Worm (Caenorhabditis elegans) whole organism, L1 larva: ENCODE measurements around the gene usip-1.

ENCODE experiments used
- C16A3.4 ChIP-seq: fragments of 150-350 bp; optimal IDR thresholded peaks from 2 replicates; lab custom pipeline; 2014; ENCODE audit warnings: missing biosample characterization, missing genetic modification characterization
- F16B12.6 ChIP-seq: fragments of 150-350 bp; optimal IDR thresholded peaks from 2 replicates; lab custom pipeline; 2014; ENCODE audit warnings: missing biosample characterization, missing genetic modification characterization
- alr-1 ChIP-seq: fragments of 200-800 bp; sonication (Bioruptor generic); optimal IDR thresholded peaks from 2 replicates; lab custom pipeline; 2018; ENCODE audit warnings: borderline replicate concordance, mild to moderate bottlenecking, missing genetic modification characterization, missing compliant biosample characterization
- blmp-1 ChIP-seq: fragments of 150-350 bp; optimal IDR thresholded peaks from 2 replicates; lab custom pipeline; 2014; ENCODE audit warnings: missing biosample characterization, missing genetic modification characterization
- ceh-8 ChIP-seq: fragments of 200-800 bp; sonication (Bioruptor generic); optimal IDR thresholded peaks from 2 replicates; lab custom pipeline; 2018; ENCODE audit warnings: mild to moderate bottlenecking, missing genetic modification characterization, moderate library complexity, missing compliant biosample characterization
- ceh-82 ChIP-seq, 3 experiments: fragments of 150-350 bp in 1 of 3; sonication (generic microtip) in 2 of 3; optimal IDR thresholded peaks; 2 replicates each; lab custom pipeline; 2014 to 2017; ENCODE audit warnings: missing biosample characterization in 3 of 3, missing genetic modification characterization in 3 of 3
- ceh-88 ChIP-seq: fragments of 200-800 bp; sonication (Bioruptor generic); IDR thresholded peaks from 2 replicates; pipeline ENCODE4 v1.3.6; 2022; ENCODE audit warnings: missing genetic modification characterization, missing compliant biosample characterization
- ceh-90 ChIP-seq: sonication (generic microtip); optimal IDR thresholded peaks from 2 replicates; lab custom pipeline; 2016; ENCODE audit warnings: missing genetic modification characterization, missing compliant biosample characterization
- dpl-1 ChIP-seq, 3 experiments: fragments of 150-350 bp in 2 of 3; sonication (generic microtip) in 1 of 3; optimal IDR thresholded peaks; 2 replicates each; lab custom pipeline; 2014 to 2017; ENCODE audit warnings: missing biosample characterization in 3 of 3, missing genetic modification characterization in 3 of 3, missing genetic modification reagents in 3 of 3
- dsc-1 ChIP-seq: sonication (generic microtip); optimal IDR thresholded peaks from 2 replicates; lab custom pipeline; 2016; ENCODE audit warnings: mild to moderate bottlenecking, missing genetic modification characterization, missing compliant biosample characterization
- efl-1 ChIP-seq, 4 experiments: fragments of 150-350 bp; optimal IDR thresholded peaks in 3 of 4; peaks in 1 of 4; 1 replicate in 1 of 4; 2 replicates in 3 of 4; lab custom pipeline; 2014; ENCODE audit warnings: missing biosample characterization in 2 of 4, missing genetic modification characterization in 2 of 4, missing genetic modification reagents in 2 of 4
- elt-2 ChIP-seq: sonication (generic microtip); optimal IDR thresholded peaks from 2 replicates; lab custom pipeline; 2016; ENCODE audit warnings: missing genetic modification characterization, mild to moderate bottlenecking, inconsistent platforms, missing compliant biosample characterization, missing genetic modification reagents
- fkh-4 ChIP-seq: sonication (generic microtip); optimal IDR thresholded peaks from 2 replicates; lab custom pipeline; 2016; ENCODE audit warnings: missing compliant biosample characterization, missing genetic modification characterization, borderline replicate concordance
- hlh-17 ChIP-seq: fragments of 200-800 bp; sonication (Bioruptor generic); optimal IDR thresholded peaks from 2 replicates; lab custom pipeline; 2018; ENCODE audit warnings: missing genetic modification characterization, mild to moderate bottlenecking, missing compliant biosample characterization, moderate library complexity, borderline replicate concordance
- hlh-4 ChIP-seq: sonication (generic microtip); optimal IDR thresholded peaks from 2 replicates; lab custom pipeline; 2016; ENCODE audit warnings: mild to moderate bottlenecking, missing genetic modification characterization, missing compliant biosample characterization
- hpl-2 ChIP-seq: fragments of 150-350 bp; optimal IDR thresholded peaks from 2 replicates; lab custom pipeline; 2014; ENCODE audit warnings: missing biosample characterization, missing genetic modification reagents, missing genetic modification characterization
- irx-1 ChIP-seq: sonication (generic microtip); optimal IDR thresholded peaks from 2 replicates; lab custom pipeline; 2016; ENCODE audit warnings: missing genetic modification characterization, missing compliant biosample characterization
- isw-1 ChIP-seq: fragments of 200-800 bp; sonication (Bioruptor generic); IDR thresholded peaks from 2 replicates; pipeline ENCODE4 v1.3.6; 2022; ENCODE audit warnings: missing genetic modification characterization, missing compliant biosample characterization
- lin-13 ChIP-seq: fragments of 150-350 bp; optimal IDR thresholded peaks from 2 replicates; lab custom pipeline; 2014; ENCODE audit warnings: missing biosample characterization, missing genetic modification reagents, missing genetic modification characterization
- lin-15B ChIP-seq: fragments of 150-350 bp; sonication (generic microtip); optimal IDR thresholded peaks from 3 replicates; lab custom pipeline; 2014; ENCODE audit warnings: missing biosample characterization, missing genetic modification characterization
- lin-35 ChIP-seq, 2 experiments: fragments of 150-350 bp; optimal IDR thresholded peaks; 2 replicates each; lab custom pipeline; 2014; ENCODE audit warnings: missing biosample characterization in 2 of 2, missing genetic modification characterization in 2 of 2, missing genetic modification reagents in 2 of 2
- lsy-2 ChIP-seq, 2 experiments: fragments of 150-350 bp; optimal IDR thresholded peaks; 2 replicates each; lab custom pipeline; 2014; ENCODE audit warnings: missing biosample characterization in 2 of 2, missing genetic modification characterization in 2 of 2
- mdl-1 ChIP-seq, 2 experiments: fragments of 150-350 bp; optimal IDR thresholded peaks; 2 replicates each; lab custom pipeline; 2014 to 2017; ENCODE audit warnings: missing biosample characterization in 2 of 2, missing genetic modification characterization in 2 of 2, inconsistent platforms in 1 of 2
- mep-1 ChIP-seq: fragments of 150-350 bp; optimal IDR thresholded peaks from 2 replicates; lab custom pipeline; 2014; ENCODE audit warnings: missing biosample characterization, missing genetic modification characterization
- nhr-19 ChIP-seq: fragments of 200-800 bp; sonication (Bioruptor generic); conservative IDR thresholded peaks from 2 replicates; pipeline ENCODE4 v1.3.6; 2022; ENCODE audit warnings: missing genetic modification characterization, missing compliant biosample characterization
- nhr-20 ChIP-seq: sonication (generic microtip); optimal IDR thresholded peaks from 2 replicates; lab custom pipeline; 2016; ENCODE audit warnings: mild to moderate bottlenecking, missing genetic modification characterization, missing compliant biosample characterization
- nhr-47 ChIP-seq: sonication (generic microtip); optimal IDR thresholded peaks from 2 replicates; lab custom pipeline; 2016; ENCODE audit warnings: mild to moderate bottlenecking, missing genetic modification characterization, moderate library complexity, missing compliant biosample characterization
- nhr-71 ChIP-seq: sonication (generic microtip); optimal IDR thresholded peaks from 2 replicates; lab custom pipeline; 2016; ENCODE audit warnings: mild to moderate bottlenecking, missing genetic modification characterization, moderate library complexity, missing compliant biosample characterization
- nhr-77 ChIP-seq: fragments of 150-350 bp; optimal IDR thresholded peaks from 2 replicates; lab custom pipeline; 2014; ENCODE audit warnings: missing biosample characterization, missing genetic modification characterization
- nhr-84 ChIP-seq: sonication (generic microtip); optimal IDR thresholded peaks from 2 replicates; lab custom pipeline; 2017; ENCODE audit warnings: missing biosample characterization, missing genetic modification characterization
- nhr-85 ChIP-seq: sonication (generic microtip); peaks from one replicate; lab custom pipeline; 2016; ENCODE audit warnings: missing genetic modification characterization, inconsistent platforms, missing compliant biosample characterization
- nhr-90 ChIP-seq: sonication (generic microtip); optimal IDR thresholded peaks from 2 replicates; lab custom pipeline; 2016; ENCODE audit warnings: mild to moderate bottlenecking, missing genetic modification characterization, missing compliant biosample characterization; ENCODE audit not compliant: poor library complexity
- rnt-1 ChIP-seq: sonication (generic microtip); optimal IDR thresholded peaks from 2 replicates; lab custom pipeline; 2016; ENCODE audit warnings: mild to moderate bottlenecking, missing genetic modification characterization, moderate library complexity, missing compliant biosample characterization
- skn-1 ChIP-seq: fragments of 150-350 bp; optimal IDR thresholded peaks from 2 replicates; lab custom pipeline; 2014; ENCODE audit warnings: missing biosample characterization, missing genetic modification characterization
- snpc-4 ChIP-seq: fragments of 150-350 bp; optimal IDR thresholded peaks from 2 replicates; lab custom pipeline; 2014; ENCODE audit warnings: missing biosample characterization, missing genetic modification characterization
- snu-23 ChIP-seq: sonication (generic microtip); optimal IDR thresholded peaks from 2 replicates; lab custom pipeline; 2016; ENCODE audit warnings: missing genetic modification characterization, missing compliant biosample characterization
- sup-37 ChIP-seq: fragments of 200-800 bp; sonication (Bioruptor generic); optimal IDR thresholded peaks from 2 replicates; lab custom pipeline; 2018; ENCODE audit warnings: mild to moderate bottlenecking, missing genetic modification characterization, missing compliant biosample characterization
- swsn-7 ChIP-seq: sonication (generic microtip); optimal IDR thresholded peaks from 2 replicates; lab custom pipeline; 2016; ENCODE audit warnings: missing genetic modification characterization, missing compliant biosample characterization
- tbx-2 ChIP-seq: sonication (generic microtip); optimal IDR thresholded peaks from 2 replicates; lab custom pipeline; 2016; ENCODE audit warnings: missing genetic modification characterization, missing compliant biosample characterization
- unc-30 ChIP-seq: sonication (generic microtip); optimal IDR thresholded peaks from 2 replicates; lab custom pipeline; 2017; ENCODE audit warnings: missing biosample characterization, missing genetic modification characterization
- unc-62 ChIP-seq: fragments of 150-350 bp; optimal IDR thresholded peaks from 2 replicates; lab custom pipeline; 2014; ENCODE audit warnings: missing biosample characterization, missing genetic modification reagents, missing genetic modification characterization
- unc-98 ChIP-seq: fragments of 200-800 bp; sonication (Bioruptor generic); IDR thresholded peaks from 2 replicates; pipeline ENCODE4 v1.3.6; 2022; ENCODE audit warnings: missing genetic modification characterization, missing compliant biosample characterization
- xbp-1 ChIP-seq: sonication (generic microtip); optimal IDR thresholded peaks from 2 replicates; lab custom pipeline; 2016; ENCODE audit warnings: missing genetic modification characterization, missing compliant biosample characterization
- zip-4 ChIP-seq: fragments of 200-800 bp; sonication (Bioruptor generic); optimal IDR thresholded peaks from 2 replicates; lab custom pipeline; 2018; ENCODE audit warnings: mild to moderate bottlenecking, missing genetic modification characterization, moderate library complexity, missing compliant biosample characterization
- ztf-11 ChIP-seq, 2 experiments: sonication (generic microtip); optimal IDR thresholded peaks; 2 replicates each; lab custom pipeline; 2016 to 2017; ENCODE audit warnings: missing genetic modification characterization in 2 of 2, missing biosample characterization in 1 of 2, missing compliant biosample characterization in 1 of 2
- ztf-4 ChIP-seq: fragments of 150-350 bp; optimal IDR thresholded peaks from 2 replicates; lab custom pipeline; 2014; ENCODE audit warnings: missing biosample characterization, missing genetic modification characterization

The usip-1 gene

DNA sequence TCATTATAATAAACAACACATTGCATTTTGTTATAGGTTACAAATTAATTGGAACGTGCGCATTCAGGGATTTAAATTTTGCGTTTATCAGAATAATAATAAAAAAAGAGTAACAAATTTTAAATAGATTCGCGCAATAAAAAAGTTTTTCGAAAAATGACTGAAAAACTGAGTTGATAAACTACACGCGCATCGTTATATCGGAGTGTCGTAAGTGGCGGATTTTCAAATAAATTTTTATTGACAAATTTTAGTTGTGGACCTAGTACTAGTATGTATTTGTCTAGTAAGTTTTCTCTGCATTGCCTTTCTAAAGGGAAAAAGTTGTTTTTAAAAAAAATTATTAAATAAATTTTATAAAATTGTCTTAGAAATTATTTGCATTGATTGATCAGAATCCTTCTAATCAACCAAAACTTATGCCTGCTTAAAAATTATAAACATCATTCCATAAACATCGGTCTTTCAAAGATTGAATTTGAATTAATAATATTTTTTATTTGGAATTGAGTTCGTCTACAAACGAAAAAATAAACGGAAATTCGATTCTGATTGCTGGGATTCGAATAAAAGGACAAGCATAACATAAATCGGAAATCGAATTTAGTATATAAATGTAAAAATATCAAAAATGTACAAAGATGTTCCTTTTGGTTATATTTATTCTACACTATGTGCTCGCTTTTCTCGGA is 460 bp upstream of the usip-1 start, which contains the start of gene srd-4:
srd-4 (plus strand) TSS at position 642 of the 692 bp plus-strand sequence.
- peak; percentile 25 for TF ChIP-seq F16B12.6 (tag; lab: Kevin White, UChicago)
- no peak for TF ChIP-seq unc-62 (GFP tag; lab: Kevin White, UChicago)
- TF ChIP-seq lsy-2 (tag; optimal IDR thresholded peaks at IDR 0.05; lab: Kevin White, UChicago), result peak; percentile 59 to 79
- TF ChIP-seq lin-35 (GFP tag; optimal IDR thresholded peaks at IDR 0.05; lab: Kevin White, UChicago), result peak; percentile 91 to 96
- no peak for TF ChIP-seq sup-37 (GFP tag; lab: Kevin White, UChicago)
- no peak for TF ChIP-seq zip-4 (GFP tag; lab: Kevin White, UChicago)
- TF ChIP-seq xbp-1 (tag; lab: Kevin White, UChicago), result peak; percentile 50
- TF ChIP-seq swsn-7, result peak; percentile 25
- TF ChIP-seq skn-1, result peak; percentile 53
- TF ChIP-seq dsc-1 (tag; lab: Kevin White, UChicago), result peak; percentile 29
- peak; percentile 35 for TF ChIP-seq nhr-20 (tag; lab: Kevin White, UChicago)
- no peak for TF ChIP-seq ceh-88 (GFP tag; lab: Robert Waterston, UW)
- TF ChIP-seq ztf-11 (tag; optimal IDR thresholded peaks at IDR 0.05; lab: Kevin White, UChicago), result no peak
- no peak for TF ChIP-seq ceh-8 (GFP tag; lab: Kevin White, UChicago)
- peak; percentile 53 for TF ChIP-seq nhr-47 (tag; lab: Kevin White, UChicago)
- TF ChIP-seq snu-23 (GFP tag; lab: Kevin White, UChicago), result peak; percentile 46
- TF ChIP-seq nhr-77 (tag; lab: Kevin White, UChicago), result no peak
- TF ChIP-seq nhr-90 (tag; lab: Kevin White, UChicago), result peak; percentile 54
- no peak for TF ChIP-seq lin-13 (GFP tag; lab: Kevin White, UChicago)
- TF ChIP-seq nhr-71 (tag; lab: Kevin White, UChicago), result peak; percentile 60
- no peak for TF ChIP-seq nhr-84 (tag; lab: Kevin White, UChicago)
- peak; percentile 27 for TF ChIP-seq rnt-1 (tag; lab: Kevin White, UChicago)
- peak; percentile 87 to 94 (median 92) for TF ChIP-seq dpl-1 (GFP tag; optimal IDR thresholded peaks at IDR 0.05; lab: Kevin White, UChicago)
- TF ChIP-seq unc-98 (GFP tag; lab: Robert Waterston, UW), result no peak
- TF ChIP-seq C16A3.4, result peak; percentile 7
- TF ChIP-seq mdl-1 (tag; optimal IDR thresholded peaks at IDR 0.05; lab: Kevin White, UChicago), result no peak
- peak; percentile 10 for TF ChIP-seq ceh-90 (tag; lab: Kevin White, UChicago)
- peak; percentile 30 for TF ChIP-seq blmp-1 (tag; lab: Kevin White, UChicago)
- peak; percentile 46; the same call in 1 of the 2 replicates for TF ChIP-seq nhr-19 (GFP tag; lab: Robert Waterston, UW)
- no peak for TF ChIP-seq mep-1 (tag; lab: Kevin White, UChicago)
- TF ChIP-seq hlh-17 (GFP tag; lab: Kevin White, UChicago), result no peak
- TF ChIP-seq efl-1 (optimal IDR thresholded peaks at IDR 0.05; lab: Kevin White, UChicago), result peak; percentile 66 to 93
- peak; percentile 94 to 99 for TF ChIP-seq efl-1 (GFP tag; optimal IDR thresholded peaks at IDR 0.05 in 1 of 2; lab: Kevin White, UChicago)
- TF ChIP-seq irx-1 (tag; lab: Kevin White, UChicago), result peak; percentile 6
- peak; percentile 39 for TF ChIP-seq tbx-2
- TF ChIP-seq ceh-82 (tag; optimal IDR thresholded peaks at IDR 0.05; lab: Kevin White, UChicago), result peak in 2 of 3 experiments; percentile 4 to 28

DNA sequence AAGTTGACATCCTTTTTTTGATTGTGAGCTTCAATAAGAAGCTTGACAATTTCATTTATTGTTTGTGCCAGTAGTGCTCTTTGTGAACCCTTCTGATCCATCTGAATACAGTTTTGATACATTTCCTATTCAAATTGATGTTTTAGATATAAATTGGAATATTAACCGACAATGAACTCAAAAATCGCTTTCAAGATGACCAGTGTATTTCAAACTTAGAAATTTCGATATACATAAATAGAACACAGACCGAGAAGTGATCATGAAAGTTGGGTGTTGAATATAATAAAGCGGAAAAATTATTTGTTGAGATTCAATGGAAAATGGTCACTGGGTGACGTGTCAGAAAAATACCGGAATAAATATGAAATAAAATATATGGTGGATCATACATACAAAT is 2.7 kb downstream of the usip-1 start, which contains the start of gene elpc-3:
elpc-3 (minus strand) TSS at position 101 of the 400 bp plus-strand sequence.
- TF ChIP-seq mdl-1 (tag; optimal IDR thresholded peaks at IDR 0.05; lab: Kevin White, UChicago) (no peak), lin-15B (tag; lab: Kevin White, UChicago) (no peak), dpl-1 (GFP tag; optimal IDR thresholded peaks at IDR 0.05; lab: Kevin White, UChicago) (no peak), snpc-4 (no peak), ztf-4 (tag; lab: Kevin White, UChicago) (no peak), alr-1 (no peak), ceh-90 (tag; lab: Kevin White, UChicago) (no peak), unc-30 (no peak), nhr-77 (tag; lab: Kevin White, UChicago) (no peak), zip-4 (GFP tag; lab: Kevin White, UChicago) (no peak), hlh-4 (no peak), xbp-1 (tag; lab: Kevin White, UChicago) (no peak), nhr-85 (no peak), fkh-4 (tag; lab: Kevin White, UChicago) (no peak), elt-2 (tag; lab: Kevin White, UChicago) (no peak), isw-1 (GFP tag; lab: Robert Waterston, UW) (no peak), hpl-2 (no peak), unc-98 (GFP tag; lab: Robert Waterston, UW) (no peak)
